Worm (Caenorhabditis elegans): ENCODE data around the gene damt-1.

DNA sequence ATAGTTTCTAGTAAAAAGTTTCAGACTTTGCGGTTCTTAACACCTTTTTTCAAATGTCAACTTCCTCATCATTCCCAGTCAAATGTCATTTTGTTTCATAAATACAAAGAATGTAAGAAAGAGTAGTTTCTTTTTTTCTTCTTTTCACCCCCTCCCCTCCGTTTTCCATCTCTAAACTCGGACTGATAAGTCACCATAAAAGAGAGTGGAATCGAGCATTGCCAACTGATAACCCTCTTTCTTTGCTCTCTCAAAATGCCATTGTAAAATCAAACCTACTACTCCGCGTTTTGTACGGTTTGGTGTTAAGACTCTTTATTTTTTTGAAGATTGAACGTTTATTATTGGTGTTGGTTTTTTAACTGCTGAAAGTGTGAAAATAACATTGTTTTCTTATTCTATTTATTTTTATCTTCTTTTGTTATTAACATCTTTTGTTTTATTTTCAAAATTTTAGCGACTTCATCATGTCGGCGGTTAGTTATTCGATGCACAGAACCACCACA, 29.8 kb downstream of the damt-1 start, which contains the start of gene ifb-2:
- no peak for TF ChIP-seq F13H6.1 (tag; optimal IDR thresholded peaks at IDR 0.05)
- no peak for TF ChIP-seq pha-4 (tag; optimal IDR thresholded peaks at IDR 0.05)
- TF ChIP-seq pha-2 (tag; optimal IDR thresholded peaks at IDR 0.05), result no peak
- no peak for TF ChIP-seq pqm-1 (tag; optimal IDR thresholded peaks at IDR 0.05)
- TF ChIP-seq hlh-30 (tag; optimal IDR thresholded peaks at IDR 0.05; ENCODE audit: insufficient read depth), result no peak
- TF ChIP-seq ama-1 (optimal IDR thresholded peaks at IDR 0.05), result no peak
